Fruit fly (Drosophila melanogaster) whole organism, embryonic: ENCODE measurements around the gene CG13404.

Source experiments
- ATbp ChIP-seq: fragments of 200-800 bp; sonication (Bioruptor generic); optimal IDR thresholded peaks from 2 replicates; lab custom pipeline; 2017; ENCODE audit warnings: missing biosample characterization, mild to moderate bottlenecking, missing genetic modification characterization, missing genetic modification reagents
- CG10274 ChIP-seq: fragments of 200-800 bp; sonication (Bioruptor generic); optimal IDR thresholded peaks from 3 replicates; lab custom pipeline; 2017; ENCODE audit warnings: missing biosample characterization, mild to moderate bottlenecking, missing genetic modification characterization
- CG11695 ChIP-seq: fragments of 200-800 bp; sonication (Bioruptor generic); IDR thresholded peaks from 3 replicates; pipeline ENCODE4 v1.3.6; 2022; ENCODE audit warnings: missing biosample characterization, missing genetic modification characterization
- CG1233 ChIP-seq: fragments of 200-800 bp; sonication (Bioruptor generic); optimal IDR thresholded peaks from 4 replicates; lab custom pipeline; 2018; ENCODE audit warnings: missing biosample characterization, mild to moderate bottlenecking, missing genetic modification characterization
- CG12769 ChIP-seq: fragments of 200-800 bp; sonication (Bioruptor generic); optimal IDR thresholded peaks from 2 replicates; lab custom pipeline; 2019; ENCODE audit warnings: missing biosample characterization, mild to moderate bottlenecking, missing genetic modification characterization, moderate library complexity
- CG14860 ChIP-seq: fragments of 200-800 bp; sonication (Bioruptor generic); IDR thresholded peaks from 3 replicates; pipeline ENCODE4 v1.3.6; 2022; ENCODE audit warnings: missing biosample characterization, missing genetic modification characterization; ENCODE audit not compliant: partially characterized antibody
- CG15479 ChIP-seq: fragments of 200-800 bp; sonication (Bioruptor generic); optimal IDR thresholded peaks from 3 replicates; lab custom pipeline; 2019; ENCODE audit warnings: missing biosample characterization, mild to moderate bottlenecking, missing genetic modification characterization, moderate library complexity
- CG17186 ChIP-seq: fragments of 200-800 bp; sonication (Bioruptor generic); optimal IDR thresholded peaks from 3 replicates; lab custom pipeline; 2017; ENCODE audit warnings: missing biosample characterization, missing genetic modification reagents, missing genetic modification characterization
- CG17568 ChIP-seq: fragments of 200-800 bp; sonication (Bioruptor generic); optimal IDR thresholded peaks from 2 replicates; lab custom pipeline; 2018; ENCODE audit warnings: missing biosample characterization, mild to moderate bottlenecking, missing genetic modification characterization, moderate library complexity
- CG18011 ChIP-seq: fragments of 200-800 bp; sonication (Bioruptor generic); optimal IDR thresholded peaks from 2 replicates; lab custom pipeline; 2017; ENCODE audit warnings: missing biosample characterization, missing genetic modification characterization, mild to moderate bottlenecking, moderate library complexity, missing genotype
- CG2202 ChIP-seq: fragments of 200-800 bp; sonication (Bioruptor generic); optimal IDR thresholded peaks from 2 replicates; lab custom pipeline; 2018; ENCODE audit warnings: missing biosample characterization, mild to moderate bottlenecking, missing genetic modification characterization
- CG30431 ChIP-seq: fragments of 200-800 bp; sonication (Bioruptor generic); optimal IDR thresholded peaks from 2 replicates; lab custom pipeline; 2017; ENCODE audit warnings: missing biosample characterization, missing genetic modification characterization
- CG32532 ChIP-seq: fragments of 200-800 bp; sonication (Bioruptor generic); IDR thresholded peaks from 2 replicates; pipeline ENCODE4 v1.3.6; 2022; ENCODE audit warnings: missing biosample characterization, missing genetic modification characterization
- CG3281 ChIP-seq: fragments of 200-800 bp; sonication (Bioruptor generic); optimal IDR thresholded peaks from 3 replicates; lab custom pipeline; 2017; ENCODE audit warnings: missing biosample characterization, mild to moderate bottlenecking, missing genetic modification characterization
- CG33557 ChIP-seq: fragments of 200-800 bp; sonication (Bioruptor generic); optimal IDR thresholded peaks from 2 replicates; lab custom pipeline; 2019; ENCODE audit warnings: missing biosample characterization, mild to moderate bottlenecking, missing genetic modification characterization, moderate library complexity
- CG43689 ChIP-seq: fragments of 200-800 bp; sonication (Bioruptor generic); IDR thresholded peaks from 2 replicates; pipeline ENCODE4 v1.3.6; 2022; ENCODE audit warnings: missing biosample characterization, missing genetic modification characterization
- CG8089 ChIP-seq: fragments of 200-800 bp; sonication (Bioruptor generic); optimal IDR thresholded peaks from 3 replicates; lab custom pipeline; 2016; ENCODE audit warnings: missing biosample characterization, missing genetic modification characterization
- CG8281 ChIP-seq: fragments of 200-800 bp; sonication (Bioruptor generic); optimal IDR thresholded peaks from 2 replicates; lab custom pipeline; 2018; ENCODE audit warnings: missing biosample characterization, mild to moderate bottlenecking, missing genetic modification characterization, moderate library complexity
- CG8290 ChIP-seq, 3 experiments: fragments of 200-800 bp; sonication (Bioruptor generic); optimal IDR thresholded peaks; 2 replicates each; lab custom pipeline; 2016 to 2019; ENCODE audit warnings: missing biosample characterization in 3 of 3, missing genetic modification characterization in 3 of 3, mild to moderate bottlenecking in 2 of 3, moderate library complexity in 1 of 3
- CG9727 ChIP-seq: fragments of 200-800 bp; sonication (Bioruptor generic); optimal IDR thresholded peaks from 3 replicates; lab custom pipeline; 2017; ENCODE audit warnings: missing biosample characterization, mild to moderate bottlenecking, missing genetic modification characterization
- ERR ChIP-seq: fragments of 200-800 bp; sonication (Bioruptor generic); optimal IDR thresholded peaks from 2 replicates; lab custom pipeline; 2016; ENCODE audit warnings: missing biosample characterization, missing genetic modification characterization
- Fer3 ChIP-seq: fragments of 200-800 bp; sonication (Bioruptor generic); optimal IDR thresholded peaks from 2 replicates; lab custom pipeline; 2018; ENCODE audit warnings: missing biosample characterization, mild to moderate bottlenecking, missing genetic modification characterization, moderate library complexity
- HLH3B ChIP-seq: fragments of 200-800 bp; sonication (Bioruptor generic); IDR thresholded peaks from 2 replicates; pipeline ENCODE4 v1.3.6; 2022; ENCODE audit warnings: missing biosample characterization, missing genetic modification characterization
- HmgD ChIP-seq: fragments of 200-800 bp; sonication (Bioruptor generic); optimal IDR thresholded peaks from 3 replicates; lab custom pipeline; 2016; ENCODE audit warnings: missing biosample characterization, missing genetic modification characterization
- Max ChIP-seq: fragments of 200-800 bp; sonication (Bioruptor generic); optimal IDR thresholded peaks from 2 replicates; lab custom pipeline; 2016; ENCODE audit warnings: missing biosample characterization, mild to moderate bottlenecking, missing genetic modification characterization
- Med ChIP-seq: fragments of 200-800 bp; sonication (Bioruptor generic); peaks from one replicate; lab custom pipeline; 2016; ENCODE audit warnings: missing biosample characterization, missing genetic modification characterization, mild to moderate bottlenecking, inconsistent platforms, moderate library complexity
- Scr ChIP-seq: fragments of 200-800 bp; sonication (Bioruptor generic); IDR thresholded peaks from 2 replicates; pipeline ENCODE4 v1.3.6; 2022; ENCODE audit warnings: missing biosample characterization, missing genetic modification characterization; ENCODE audit not compliant: partially characterized antibody
- Side ChIP-seq: fragments of 200-800 bp; sonication (Bioruptor generic); optimal IDR thresholded peaks from 2 replicates; lab custom pipeline; 2016; ENCODE audit warnings: missing biosample characterization, missing genetic modification characterization
- Xrp1 ChIP-seq: fragments of 200-800 bp; sonication (Bioruptor generic); IDR thresholded peaks from 2 replicates; pipeline ENCODE4 v1.3.6; 2022; ENCODE audit warnings: missing biosample characterization, missing genetic modification characterization
- ac ChIP-seq: fragments of 200-800 bp; sonication (Bioruptor generic); optimal IDR thresholded peaks from 3 replicates; lab custom pipeline; 2017; ENCODE audit warnings: missing biosample characterization, mild to moderate bottlenecking, missing genetic modification characterization
- caup ChIP-seq: fragments of 200-800 bp; sonication (Bioruptor generic); optimal IDR thresholded peaks from 3 replicates; lab custom pipeline; 2017; ENCODE audit warnings: missing biosample characterization, mild to moderate bottlenecking, missing genetic modification characterization, moderate library complexity; ENCODE audit not compliant: severe bottlenecking
- cg ChIP-seq: fragments of 200-800 bp; sonication (Bioruptor generic); optimal IDR thresholded peaks from 3 replicates; lab custom pipeline; 2019; ENCODE audit warnings: missing biosample characterization, mild to moderate bottlenecking, missing genetic modification characterization, moderate library complexity
- chn ChIP-seq: fragments of 200-800 bp; sonication (Bioruptor generic); optimal IDR thresholded peaks from 2 replicates; lab custom pipeline; 2016; ENCODE audit warnings: missing biosample characterization, missing genetic modification characterization
- cwo ChIP-seq: fragments of 200-800 bp; sonication (Bioruptor generic); optimal IDR thresholded peaks from 3 replicates; lab custom pipeline; 2017; ENCODE audit warnings: missing biosample characterization, missing genetic modification characterization, mild to moderate bottlenecking, moderate library complexity, missing genetic modification reagents
- fd3F ChIP-seq: fragments of 200-800 bp; sonication (Bioruptor generic); optimal IDR thresholded peaks from 2 replicates; lab custom pipeline; 2018; ENCODE audit warnings: missing biosample characterization, mild to moderate bottlenecking, missing genetic modification characterization, moderate library complexity
- grn ChIP-seq: fragments of 200-800 bp; sonication (Bioruptor generic); optimal IDR thresholded peaks from 3 replicates; lab custom pipeline; 2017; ENCODE audit warnings: missing biosample characterization, missing genetic modification characterization
- hbn ChIP-seq: fragments of 200-800 bp; sonication (Bioruptor generic); IDR thresholded peaks from 2 replicates; pipeline ENCODE4 v1.3.6; 2022; ENCODE audit warnings: missing biosample characterization, missing genetic modification characterization; ENCODE audit not compliant: partially characterized antibody
- hth ChIP-seq: fragments of >200 bp; optimal IDR thresholded peaks from 2 replicates; lab custom pipeline; 2017; ENCODE audit warnings: inconsistent platforms
- ind ChIP-seq: fragments of 200-800 bp; sonication (Bioruptor generic); optimal IDR thresholded peaks from 3 replicates; lab custom pipeline; 2016; ENCODE audit warnings: missing biosample characterization, missing genetic modification characterization
- ken ChIP-seq: fragments of 200-800 bp; sonication (Bioruptor generic); IDR thresholded peaks from 3 replicates; pipeline ENCODE4 v1.3.6; 2022; ENCODE audit warnings: missing biosample characterization, missing genetic modification characterization
- lmd ChIP-seq: fragments of 200-800 bp; sonication (Bioruptor generic); IDR thresholded peaks from 2 replicates; pipeline ENCODE4 v1.3.6; 2022; ENCODE audit warnings: missing biosample characterization, missing genetic modification characterization
- luna ChIP-seq: fragments of 200-800 bp; sonication (Bioruptor generic); optimal IDR thresholded peaks from 2 replicates; lab custom pipeline; 2016; ENCODE audit warnings: missing biosample characterization, missing genetic modification characterization
- org-1 ChIP-seq: fragments of 200-800 bp; sonication (Bioruptor generic); optimal IDR thresholded peaks from 2 replicates; lab custom pipeline; 2017; ENCODE audit warnings: missing biosample characterization, missing genetic modification characterization
- pan ChIP-seq, 4 experiments: fragments of >200 bp in 3 of 4; fragments of 200-800 bp in 1 of 4; sonication (Bioruptor generic) in 1 of 4; optimal IDR thresholded peaks in 3 of 4; IDR thresholded peaks in 1 of 4; 2 replicates each; pipeline versions ENCODE4 v1.3.6 to Lab custom; 2017 to 2022; ENCODE audit warnings: missing biosample characterization in 2 of 4, missing genetic modification characterization in 2 of 4, mixed read lengths in 1 of 4
- pho ChIP-seq: fragments of 200-800 bp; sonication (Bioruptor generic); optimal IDR thresholded peaks from 2 replicates; lab custom pipeline; 2016; ENCODE audit warnings: missing biosample characterization, missing genetic modification characterization
- repo ChIP-seq: fragments of 200-800 bp; sonication (Bioruptor generic); optimal IDR thresholded peaks from 2 replicates; lab custom pipeline; 2016; ENCODE audit warnings: missing biosample characterization, missing genetic modification characterization
- sug ChIP-seq: fragments of 200-800 bp; optimal IDR thresholded peaks from 2 replicates; lab custom pipeline; 2019; ENCODE audit warnings: missing biosample characterization, mild to moderate bottlenecking, missing genetic modification characterization, moderate library complexity
- wek ChIP-seq: fragments of 200-800 bp; sonication (Bioruptor generic); optimal IDR thresholded peaks from 3 replicates; lab custom pipeline; 2018; ENCODE audit warnings: missing biosample characterization, mild to moderate bottlenecking, missing genetic modification characterization, moderate library complexity
- wor ChIP-seq: fragments of 200-800 bp; sonication (Bioruptor generic); IDR thresholded peaks from 2 replicates; pipeline ENCODE4 v1.3.6; 2022; ENCODE audit warnings: missing biosample characterization, missing genetic modification characterization

The CG13404 gene

DNA sequence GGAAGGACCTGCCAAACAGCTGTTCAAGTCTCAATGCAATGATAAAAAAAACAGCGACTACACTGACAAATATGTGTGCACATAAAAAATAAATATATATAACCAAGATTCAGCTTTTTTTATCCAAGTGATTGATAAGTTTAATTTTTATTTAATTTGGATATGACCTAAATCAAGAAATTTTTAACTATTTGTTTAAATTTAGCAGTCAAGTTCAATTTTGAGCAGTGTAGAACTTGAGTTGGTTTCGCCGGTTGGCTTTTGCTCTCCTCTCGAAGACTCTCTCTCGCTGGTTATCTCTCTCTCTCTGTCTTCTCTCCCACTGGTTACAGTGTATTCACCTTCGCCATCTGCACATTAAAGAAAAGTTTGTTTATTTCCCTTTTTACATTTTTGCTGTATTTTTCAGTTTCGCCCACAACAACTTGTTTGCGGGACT, 48.0 kb downstream of the CG13404 start (continued):
- TF ChIP-seq CG12769 (tag; lab: Kevin White, UChicago) (peak; percentile 40), Max (peak; percentile 71), ken (peak; percentile 79), CG17186 (GFP tag; lab: Kevin White, UChicago) (no peak), luna (GFP tag; lab: Kevin White, UChicago) (peak; percentile 19), CG9727 (peak; percentile 91), CG8281 (tag; lab: Kevin White, UChicago) (peak; percentile 55), cwo (GFP tag; lab: Kevin White, UChicago) (peak; percentile 86), CG3281 (GFP tag; lab: Kevin White, UChicago) (peak; percentile 88), Side (GFP tag; lab: Kevin White, UChicago) (peak; percentile 68), caup (peak; percentile 85), CG32532 (GFP tag; lab: Robert Waterston, UW) (peak; percentile 91), CG43689 (GFP tag; lab: Robert Waterston, UW) (peak; percentile 76), ERR (GFP tag; lab: Kevin White, UChicago) (no peak), Med (GFP tag; lab: Kevin White, UChicago) (peak; percentile 94), ATbp (GFP tag; lab: Kevin White, UChicago) (peak; percentile 87), wek (GFP tag; lab: Kevin White, UChicago) (peak; percentile 16), CG8089 (GFP tag; lab: Kevin White, UChicago) (peak; percentile 40), CG8290 (GFP tag; optimal IDR thresholded peaks at IDR 0.05; lab: Kevin White, UChicago) (peak; percentile 65), CG8290 (tag; optimal IDR thresholded peaks at IDR 0.05; lab: Kevin White, UChicago) (no peak), CG18011 (GFP tag; lab: Kevin White, UChicago) (peak; percentile 63), HmgD (no peak), cg (GFP tag; lab: Kevin White, UChicago) (no peak), Fer3 (tag; lab: Kevin White, UChicago) (peak; percentile 89), Scr (GFP tag; lab: Robert Waterston, UW) (no peak), CG11695 (peak; percentile 90), HLH3B (GFP tag; lab: Robert Waterston, UW) (peak; percentile 90), CG14860 (no peak), wor (peak; percentile 74), hbn (no peak), ind (GFP tag; lab: Kevin White, UChicago) (peak; percentile 82), repo (peak; percentile 35), CG10274 (peak; percentile 53), CG30431 (GFP tag; lab: Kevin White, UChicago) (peak; percentile 70), sug (tag; lab: Kevin White, UChicago) (peak; percentile 55), pho (peak; percentile 45), grn (peak; percentile 33), Xrp1 (peak; percentile 92), CG2202 (tag; lab: Kevin White, UChicago) (peak; percentile 62), pan (optimal IDR thresholded peaks at IDR 0.05; lab: Kevin White, UChicago) (no peak), pan (GFP tag; optimal IDR thresholded peaks at IDR 0.05 in 1 of 2, IDR thresholded peaks at IDR 0.05 in 1 of 2) (peak in 1 of 2 experiments; percentile 93), lmd (GFP tag; lab: Robert Waterston, UW) (peak; percentile 91), chn (peak; percentile 55), fd3F (GFP tag; lab: Kevin White, UChicago) (peak; percentile 81), ac (GFP tag; lab: Kevin White, UChicago) (peak; percentile 51), CG1233 (peak; percentile 83), CG33557 (GFP tag; lab: Kevin White, UChicago) (peak; percentile 72), org-1 (GFP tag; lab: Kevin White, UChicago) (peak; percentile 84), CG15479 (GFP tag; lab: Kevin White, UChicago) (no peak), CG17568 (GFP tag; lab: Kevin White, UChicago) (peak; percentile 69), hth (no peak)
